Worm (Caenorhabditis elegans) whole organism, early embryonic: ENCODE measurements around the gene B0310.3.

Experiments used
- ama-1 ChIP-seq: fragments of 150-350 bp; optimal IDR thresholded peaks from 2 replicates; lab custom pipeline; 2014
- hnd-1 ChIP-seq: sonication (generic microtip); optimal IDR thresholded peaks from 2 replicates; lab custom pipeline; 2016; ENCODE audit warnings: missing genetic modification characterization, missing compliant biosample characterization

DNA sequence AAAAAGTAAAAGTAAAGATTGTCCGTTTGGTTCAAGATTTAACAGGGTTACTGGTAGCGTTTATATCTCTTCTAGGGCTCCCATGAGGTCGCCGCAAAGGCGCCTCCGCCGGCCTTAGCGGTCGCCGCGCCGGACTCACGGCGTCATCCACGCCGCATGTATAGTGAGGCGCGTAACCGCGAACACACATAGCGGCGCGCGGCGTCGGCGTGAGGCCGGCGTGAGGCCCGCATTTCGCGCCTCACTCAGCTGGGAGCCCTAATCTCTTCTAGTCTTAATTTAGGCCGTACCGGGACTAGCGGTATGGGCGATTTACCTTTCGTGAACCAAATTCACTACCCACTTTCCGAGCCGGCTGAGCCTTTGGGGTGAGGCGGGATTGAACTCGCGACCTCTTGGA is 59.2 kb downstream of the B0310.3 start:
- TF ChIP-seq hnd-1 = no peak
- TF ChIP-seq ama-1 = no peak
